Worm (Caenorhabditis elegans) whole organism, L4 larva: Measurements from ENCODE around the gene spds-1.

Experiments
- F37D6.2 ChIP-seq: sonication (generic microtip); optimal IDR thresholded peaks from 2 replicates; lab custom pipeline; 2016; ENCODE audit warnings: mild to moderate bottlenecking, missing genetic modification characterization, missing compliant biosample characterization
- F49E8.2 ChIP-seq: sonication (generic microtip); optimal IDR thresholded peaks from 2 replicates; lab custom pipeline; 2016; ENCODE audit warnings: missing compliant biosample characterization, mild to moderate bottlenecking, missing genetic modification characterization, borderline replicate concordance
- Y105C5A.15 ChIP-seq: fragments of 200-800 bp; sonication (Bioruptor generic); IDR thresholded peaks from 2 replicates; pipeline ENCODE4 v1.3.6; 2022; ENCODE audit warnings: missing genetic modification characterization, missing compliant biosample characterization
- Y48G9A.11 ChIP-seq: fragments of 200-800 bp; sonication (Bioruptor generic); IDR thresholded peaks from 2 replicates; pipeline ENCODE4 v1.3.6; 2022; ENCODE audit warnings: missing genetic modification reagents, missing genetic modification characterization, missing compliant biosample characterization
- Y75B8A.6 ChIP-seq: fragments of 200-800 bp; sonication (Bioruptor generic); IDR thresholded peaks from 2 replicates; pipeline ENCODE4 v1.3.6; 2022; ENCODE audit warnings: missing genetic modification reagents, missing genetic modification characterization, missing compliant biosample characterization
- ZK337.2 ChIP-seq: fragments of 200-800 bp; sonication (Bioruptor generic); IDR thresholded peaks from 2 replicates; pipeline ENCODE4 v1.3.6; 2022; ENCODE audit warnings: missing genetic modification reagents, missing genetic modification characterization, missing compliant biosample characterization
- ZK546.5 ChIP-seq, 2 experiments: sonication (generic microtip); optimal IDR thresholded peaks; 2 replicates each; lab custom pipeline; 2017; ENCODE audit warnings: missing biosample characterization in 2 of 2, missing genetic modification characterization in 2 of 2
- arid-1 ChIP-seq: fragments of 200-800 bp; sonication (Bioruptor generic); conservative IDR thresholded peaks from 2 replicates; pipeline ENCODE4 v1.3.6; 2022; ENCODE audit warnings: missing genetic modification reagents, missing genetic modification characterization, missing compliant biosample characterization
- ceh-28 ChIP-seq: fragments of 150-350 bp; optimal IDR thresholded peaks from 2 replicates; lab custom pipeline; 2014; ENCODE audit warnings: missing biosample characterization, missing genetic modification reagents, missing genetic modification characterization
- ceh-44 ChIP-seq: fragments of 200-800 bp; sonication (Bioruptor generic); IDR thresholded peaks from 2 replicates; pipeline ENCODE4 v1.3.6; 2022; ENCODE audit warnings: missing genetic modification reagents, missing genetic modification characterization, missing compliant biosample characterization
- ceh-62 ChIP-seq: sonication (generic microtip); optimal IDR thresholded peaks from 2 replicates; lab custom pipeline; 2017; ENCODE audit warnings: missing biosample characterization, missing genetic modification characterization
- ceh-82 ChIP-seq: sonication (generic microtip); optimal IDR thresholded peaks from 2 replicates; lab custom pipeline; 2017; ENCODE audit warnings: missing biosample characterization, missing genetic modification characterization
- cey-2 ChIP-seq: sonication (generic microtip); optimal IDR thresholded peaks from 3 replicates; lab custom pipeline; 2017; ENCODE audit warnings: missing genetic modification characterization, mild to moderate bottlenecking, missing compliant biosample characterization, antibody characterized with exemption, borderline replicate concordance; ENCODE audit not compliant: insufficient read depth
- ctbp-1 ChIP-seq: fragments of 200-800 bp; sonication (Bioruptor generic); IDR thresholded peaks from 2 replicates; pipeline ENCODE4 v1.3.6; 2022; ENCODE audit warnings: missing genetic modification reagents, missing genetic modification characterization, missing compliant biosample characterization
- dmd-6 ChIP-seq: fragments of 200-800 bp; sonication (Bioruptor generic); IDR thresholded peaks from 2 replicates; pipeline ENCODE4 v1.3.6; 2022; ENCODE audit warnings: missing genetic modification reagents, missing genetic modification characterization, missing compliant biosample characterization
- dve-1 ChIP-seq: sonication (generic microtip); optimal IDR thresholded peaks from 2 replicates; lab custom pipeline; 2017; ENCODE audit warnings: antibody characterized with exemption, mild to moderate bottlenecking, missing genetic modification characterization, missing compliant biosample characterization; ENCODE audit not compliant: insufficient read depth
- egl-43 ChIP-seq: fragments of 200-800 bp; sonication (Bioruptor generic); IDR thresholded peaks from 2 replicates; pipeline ENCODE4 v1.3.6; 2022; ENCODE audit warnings: missing genetic modification reagents, missing genetic modification characterization, missing compliant biosample characterization
- fkh-10 ChIP-seq: fragments of 150-350 bp; optimal IDR thresholded peaks from 2 replicates; lab custom pipeline; 2014; ENCODE audit warnings: missing biosample characterization, missing genetic modification reagents, missing genetic modification characterization
- fos-1 ChIP-seq: fragments of 150-350 bp; optimal IDR thresholded peaks from 2 replicates; lab custom pipeline; 2014; ENCODE audit warnings: missing biosample characterization, missing genetic modification characterization
- hlh-11 ChIP-seq: fragments of 200-800 bp; sonication (Bioruptor generic); optimal IDR thresholded peaks from 2 replicates; lab custom pipeline; 2018; ENCODE audit warnings: mild to moderate bottlenecking, missing genetic modification characterization, missing compliant biosample characterization
- hlh-30 ChIP-seq: sonication (generic microtip); optimal IDR thresholded peaks from 2 replicates; lab custom pipeline; 2017; ENCODE audit warnings: antibody characterized with exemption, mild to moderate bottlenecking, missing genetic modification characterization, missing compliant biosample characterization; ENCODE audit not compliant: insufficient read depth
- hmg-1.1 ChIP-seq: fragments of 200-800 bp; sonication (Bioruptor generic); IDR thresholded peaks from 2 replicates; pipeline ENCODE4 v1.3.6; 2022; ENCODE audit warnings: missing genetic modification reagents, missing genetic modification characterization, missing compliant biosample characterization
- lin-38 ChIP-seq: fragments of 200-800 bp; sonication (Bioruptor generic); IDR thresholded peaks from 2 replicates; pipeline ENCODE4 v1.3.6; 2022; ENCODE audit warnings: missing genetic modification reagents, missing genetic modification characterization, missing compliant biosample characterization
- lin-39 ChIP-seq: fragments of 150-350 bp; optimal IDR thresholded peaks from 2 replicates; lab custom pipeline; 2014; ENCODE audit warnings: missing biosample characterization, missing genetic modification reagents, missing genetic modification characterization
- lsy-2 ChIP-seq, 2 experiments: fragments of 150-350 bp in 1 of 2; sonication (generic microtip) in 1 of 2; optimal IDR thresholded peaks; 2 replicates each; lab custom pipeline; 2014 to 2017; ENCODE audit warnings: missing biosample characterization in 2 of 2, missing genetic modification characterization in 2 of 2
- madf-5 ChIP-seq, 2 experiments: fragments of 200-800 bp; sonication (Bioruptor generic); IDR thresholded peaks; 2 replicates each; pipeline ENCODE4 v1.3.6; 2022; ENCODE audit warnings: missing compliant biosample characterization in 2 of 2, missing genetic modification characterization in 2 of 2
- mdl-1 ChIP-seq, 2 experiments: fragments of 150-350 bp in 1 of 2; sonication (generic microtip) in 1 of 2; optimal IDR thresholded peaks; 2 replicates each; lab custom pipeline; 2014 to 2017; ENCODE audit warnings: missing biosample characterization in 2 of 2, missing genetic modification characterization in 2 of 2
- mdt-29 ChIP-seq: fragments of 200-800 bp; sonication (Bioruptor generic); IDR thresholded peaks from 2 replicates; pipeline ENCODE4 v1.3.6; 2022; ENCODE audit warnings: missing genetic modification reagents, missing genetic modification characterization, missing compliant biosample characterization
- mep-1 ChIP-seq: fragments of 150-350 bp; sonication (generic microtip); optimal IDR thresholded peaks from 3 replicates; lab custom pipeline; 2014; ENCODE audit warnings: missing biosample characterization, missing genetic modification characterization
- mes-2 ChIP-seq: sonication (generic microtip); optimal IDR thresholded peaks from 2 replicates; lab custom pipeline; 2016; ENCODE audit warnings: missing genotype, mild to moderate bottlenecking, missing genetic modification characterization, missing compliant biosample characterization; ENCODE audit not compliant: poor library complexity, severe bottlenecking
- nhr-11 ChIP-seq: fragments of 150-350 bp; optimal IDR thresholded peaks from 2 replicates; lab custom pipeline; 2014; ENCODE audit warnings: missing biosample characterization, missing genetic modification characterization
- nhr-28 ChIP-seq: fragments of 150-350 bp; optimal IDR thresholded peaks from 2 replicates; lab custom pipeline; 2014; ENCODE audit warnings: missing biosample characterization, missing genetic modification characterization
- nhr-42 ChIP-seq: fragments of 200-800 bp; sonication (Bioruptor generic); IDR thresholded peaks from 2 replicates; pipeline ENCODE4 v1.3.6; 2022; ENCODE audit warnings: missing genetic modification characterization, missing compliant biosample characterization
- nhr-48 ChIP-seq: sonication (generic microtip); optimal IDR thresholded peaks from 2 replicates; lab custom pipeline; 2016; ENCODE audit warnings: mild to moderate bottlenecking, missing genetic modification characterization, missing compliant biosample characterization
- rbr-2 ChIP-seq: sonication (generic microtip); optimal IDR thresholded peaks from 2 replicates; lab custom pipeline; 2016; ENCODE audit warnings: missing genotype, missing genetic modification characterization, missing compliant biosample characterization
- set-16 ChIP-seq: fragments of 200-800 bp; sonication (Bioruptor generic); IDR thresholded peaks from 2 replicates; pipeline ENCODE4 v1.3.6; 2022; ENCODE audit warnings: missing genetic modification reagents, missing genetic modification characterization, missing compliant biosample characterization
- skn-1 ChIP-seq: fragments of 150-350 bp; optimal IDR thresholded peaks from 2 replicates; lab custom pipeline; 2014; ENCODE audit warnings: missing biosample characterization, missing genetic modification characterization
- tag-97 ChIP-seq: fragments of 200-800 bp; sonication (Bioruptor generic); IDR thresholded peaks from 2 replicates; pipeline ENCODE4 v1.3.6; 2022; ENCODE audit warnings: missing genetic modification characterization, missing compliant biosample characterization
- unc-130 ChIP-seq: sonication (generic microtip); optimal IDR thresholded peaks from 2 replicates; lab custom pipeline; 2016; ENCODE audit warnings: missing genetic modification reagents, missing genetic modification characterization, missing compliant biosample characterization
- unc-62 ChIP-seq, 3 experiments: fragments of 150-350 bp in 1 of 3; sonication (generic microtip); optimal IDR thresholded peaks in 2 of 3; peaks in 1 of 3; 1 replicate in 1 of 3; 2 replicates in 2 of 3; lab custom pipeline; 2014 to 2017; ENCODE audit warnings: missing biosample characterization in 3 of 3, missing genetic modification characterization in 3 of 3, missing genetic modification reagents in 3 of 3, missing genotype in 1 of 3
- vab-7 ChIP-seq: fragments of 200-800 bp; sonication (Bioruptor generic); IDR thresholded peaks from 2 replicates; pipeline ENCODE4 v1.3.6; 2022; ENCODE audit warnings: missing genetic modification reagents, missing genetic modification characterization, missing compliant biosample characterization
- zip-11 ChIP-seq: fragments of 200-800 bp; sonication (Bioruptor generic); IDR thresholded peaks from 2 replicates; pipeline ENCODE4 v1.3.6; 2022; ENCODE audit warnings: missing genetic modification characterization, missing compliant biosample characterization
- zip-2 ChIP-seq: fragments of 150-350 bp; optimal IDR thresholded peaks from 2 replicates; lab custom pipeline; 2014; ENCODE audit warnings: missing biosample characterization, missing genetic modification characterization

Gene spds-1

ce11 chrII:12799927-12800522, 6.7 kb upstream of the spds-1 start (continued):
- peak; percentile 67 for TF ChIP-seq F49E8.2

DNA sequence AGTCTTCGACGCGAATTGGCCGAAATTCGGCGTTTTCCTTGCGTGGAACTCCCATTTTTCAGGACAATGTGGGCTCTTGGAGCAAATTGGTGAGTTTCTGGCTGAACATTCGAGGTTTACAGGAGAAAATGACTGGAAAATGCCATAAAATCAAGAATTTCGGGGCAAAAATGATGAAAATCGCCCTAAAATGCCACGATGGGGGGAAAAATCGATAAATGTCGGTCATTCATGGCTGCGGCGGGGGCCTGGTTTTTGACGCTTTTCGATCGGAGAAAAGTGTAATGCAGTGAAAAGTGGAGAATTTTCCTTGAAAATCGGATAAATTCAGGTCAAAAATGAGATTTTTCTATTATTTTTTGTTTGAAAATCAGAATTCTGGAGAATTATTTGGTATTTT, 1.5 kb upstream of the spds-1 start, which contains the start of the genes Y46G5A.18 and Y46G5A.47:
Y46G5A.18 (minus strand) TSS at position 101 of the 400 bp plus-strand sequence.
Y46G5A.47 (minus strand) TSS at position 146 of the 400 bp plus-strand sequence.
- TF ChIP-seq zip-11 (GFP tag; lab: Robert Waterston, UW) (no peak), ctbp-1 (GFP tag; lab: Robert Waterston, UW) (no peak), Y48G9A.11 (GFP tag; lab: Robert Waterston, UW) (no peak), fos-1 (tag; lab: Kevin White, UChicago) (no peak), lin-39 (tag; lab: Kevin White, UChicago) (no peak), tag-97 (GFP tag; lab: Robert Waterston, UW) (no peak), mdt-29 (no peak), ZK337.2 (GFP tag; lab: Robert Waterston, UW) (no peak), Y105C5A.15 (no peak), ceh-82 (tag; lab: Kevin White, UChicago) (no peak), F37D6.2 (tag; lab: Kevin White, UChicago) (no peak), nhr-42 (GFP tag; lab: Robert Waterston, UW) (no peak), unc-130 (GFP tag; lab: Kevin White, UChicago) (no peak)
- TF ChIP-seq, all 104 proteins: peak for 0

ce11 chrII:12805765-12806384, 824 bp upstream of the spds-1 start:
- TF ChIP-seq lin-38 (GFP tag; lab: Robert Waterston, UW) (peak; percentile 47), ceh-62 (no peak), hlh-11 (tag; lab: Kevin White, UChicago) (peak; percentile 62), cey-2 (tag; lab: Kevin White, UChicago) (no peak), hlh-30 (peak; percentile 47), Y75B8A.6 (no peak), ZK546.5 (tag; optimal IDR thresholded peaks at IDR 0.05; lab: Kevin White, UChicago) (no peak), fkh-10 (GFP tag; lab: Kevin White, UChicago) (peak; percentile 42), egl-43 (peak; percentile 69; the same call in 1 of the 2 replicates), unc-62 (GFP tag; optimal IDR thresholded peaks at IDR 0.05 in 1 of 2; lab: Kevin White, UChicago) (peak in 1 of 2 experiments; percentile 83), unc-62 (tag; optimal IDR thresholded peaks at IDR 0.05; lab: Kevin White, UChicago) (no peak), nhr-28 (tag; lab: Kevin White, UChicago) (peak; percentile 26), vab-7 (peak; percentile 49; the same call in 1 of the 2 replicates), lsy-2 (tag; optimal IDR thresholded peaks at IDR 0.05; lab: Kevin White, UChicago) (peak in 1 of 2 experiments; percentile 60), nhr-11 (tag; lab: Kevin White, UChicago) (peak; percentile 15), ceh-44 (no peak), nhr-48 (tag; lab: Kevin White, UChicago) (no peak), rbr-2 (peak; percentile 53), F49E8.2 (no peak), dve-1 (peak; percentile 5), fos-1 (tag; lab: Kevin White, UChicago) (no peak), zip-2 (peak; percentile 52), unc-130 (GFP tag; lab: Kevin White, UChicago) (no peak), arid-1 (0 out of 2 replicates have a peak, but pooled peaks have one; percentile 13), skn-1 (tag; lab: Kevin White, UChicago) (no peak), ceh-28 (tag; lab: Kevin White, UChicago) (no peak), mep-1 (tag; lab: Kevin White, UChicago) (peak; percentile 20), madf-5 (GFP tag; IDR thresholded peaks at IDR 0.05; lab: Robert Waterston, UW) (no peak), mes-2 (tag; lab: Kevin White, UChicago) (peak; percentile 45), dmd-6 (GFP tag; lab: Robert Waterston, UW) (peak; percentile 41), ctbp-1 (GFP tag; lab: Robert Waterston, UW) (0 out of 2 replicates have a peak, but pooled peaks have one; percentile 38), set-16 (peak; percentile 72), mdl-1 (tag; optimal IDR thresholded peaks at IDR 0.05; lab: Kevin White, UChicago) (peak in 1 of 2 experiments; percentile 12), hmg-1.1 (peak; percentile 74)
